Fruit fly (Drosophila melanogaster) whole organism, embryonic: ENCODE results near the gene Atat.

Experiments
- B-H2 ChIP-seq: fragments of 200-800 bp; sonication (Bioruptor generic); optimal IDR thresholded peaks from 2 replicates; lab custom pipeline; 2018; ENCODE audit warnings: missing biosample characterization, mild to moderate bottlenecking, missing genetic modification characterization
- Bteb2 ChIP-seq: fragments of 200-800 bp; sonication (Bioruptor generic); optimal IDR thresholded peaks from 2 replicates; lab custom pipeline; 2016; ENCODE audit warnings: missing biosample characterization, missing genetic modification characterization
- CG10462 ChIP-seq: fragments of 200-800 bp; sonication (Bioruptor generic); optimal IDR thresholded peaks from 2 replicates; lab custom pipeline; 2016; ENCODE audit warnings: missing biosample characterization, missing genetic modification characterization
- CG10979 ChIP-seq: fragments of 200-800 bp; sonication (Bioruptor generic); optimal IDR thresholded peaks from 2 replicates; lab custom pipeline; 2018; ENCODE audit warnings: missing biosample characterization, mild to moderate bottlenecking, missing genetic modification characterization, moderate library complexity
- CG11247 ChIP-seq: fragments of 200-800 bp; sonication (Bioruptor generic); IDR thresholded peaks from 2 replicates; pipeline ENCODE4 v1.3.6; 2022; ENCODE audit warnings: missing biosample characterization, missing genetic modification characterization
- CG14014 ChIP-seq: fragments of 200-800 bp; sonication (Bioruptor generic); IDR thresholded peaks from 2 replicates; pipeline ENCODE4 v1.3.6; 2022; ENCODE audit warnings: missing biosample characterization, missing genetic modification characterization
- CG14710 ChIP-seq: fragments of 200-800 bp; sonication (Bioruptor generic); optimal IDR thresholded peaks from 3 replicates; lab custom pipeline; 2019; ENCODE audit warnings: missing biosample characterization, mild to moderate bottlenecking, missing genetic modification characterization, moderate library complexity
- CG15073 ChIP-seq: fragments of 200-800 bp; sonication (Bioruptor generic); optimal IDR thresholded peaks from 2 replicates; lab custom pipeline; 2016; ENCODE audit warnings: missing biosample characterization, missing genetic modification characterization
- CG15479 ChIP-seq: fragments of 200-800 bp; sonication (Bioruptor generic); optimal IDR thresholded peaks from 3 replicates; lab custom pipeline; 2019; ENCODE audit warnings: missing biosample characterization, mild to moderate bottlenecking, missing genetic modification characterization, moderate library complexity
- CG17612 ChIP-seq: fragments of 200-800 bp; sonication (Bioruptor generic); IDR thresholded peaks from 2 replicates; pipeline ENCODE4 v1.3.6; 2022; ENCODE audit warnings: missing biosample characterization, missing genetic modification characterization
- CG17829 ChIP-seq: fragments of 200-800 bp; optimal IDR thresholded peaks from 2 replicates; lab custom pipeline; 2019; ENCODE audit warnings: missing biosample characterization, mild to moderate bottlenecking, missing genetic modification characterization, moderate library complexity
- CG3065 ChIP-seq: fragments of 200-800 bp; sonication (Bioruptor generic); optimal IDR thresholded peaks from 2 replicates; lab custom pipeline; 2016; ENCODE audit warnings: missing biosample characterization, missing genetic modification characterization
- CG7271 ChIP-seq: fragments of 200-800 bp; sonication (Bioruptor generic); optimal IDR thresholded peaks from 2 replicates; lab custom pipeline; 2018; ENCODE audit warnings: missing biosample characterization, mild to moderate bottlenecking, missing genetic modification characterization, moderate library complexity
- CG7963 ChIP-seq: fragments of 200-800 bp; sonication (Bioruptor generic); IDR thresholded peaks from 3 replicates; pipeline ENCODE4 v1.3.6; 2022; ENCODE audit warnings: missing biosample characterization, missing genetic modification characterization; ENCODE audit not compliant: partially characterized antibody
- CG7987 ChIP-seq: fragments of 200-800 bp; sonication (Bioruptor generic); optimal IDR thresholded peaks from 2 replicates; lab custom pipeline; 2018; ENCODE audit warnings: missing biosample characterization, mild to moderate bottlenecking, missing genetic modification characterization, moderate library complexity
- CG8290 ChIP-seq, 3 experiments: fragments of 200-800 bp; sonication (Bioruptor generic); optimal IDR thresholded peaks; 2 replicates each; lab custom pipeline; 2016 to 2019; ENCODE audit warnings: missing biosample characterization in 3 of 3, missing genetic modification characterization in 3 of 3, mild to moderate bottlenecking in 2 of 3, moderate library complexity in 1 of 3
- CG8924 ChIP-seq: fragments of 200-800 bp; optimal IDR thresholded peaks from 3 replicates; lab custom pipeline; 2019; ENCODE audit warnings: missing biosample characterization, mild to moderate bottlenecking, missing genetic modification characterization, moderate library complexity
- CG9437 ChIP-seq: fragments of 200-800 bp; sonication (Bioruptor generic); optimal IDR thresholded peaks from 2 replicates; lab custom pipeline; 2018; ENCODE audit warnings: missing biosample characterization, mild to moderate bottlenecking, missing genetic modification characterization
- CG9727 ChIP-seq: fragments of 200-800 bp; sonication (Bioruptor generic); optimal IDR thresholded peaks from 3 replicates; lab custom pipeline; 2017; ENCODE audit warnings: missing biosample characterization, mild to moderate bottlenecking, missing genetic modification characterization
- CHES-1-like ChIP-seq: fragments of 200-800 bp; sonication (Bioruptor generic); optimal IDR thresholded peaks from 2 replicates; lab custom pipeline; 2016; ENCODE audit warnings: missing biosample characterization, missing genetic modification characterization
- D19B ChIP-seq: fragments of 200-800 bp; sonication (Bioruptor generic); optimal IDR thresholded peaks from 2 replicates; lab custom pipeline; 2017; ENCODE audit warnings: missing biosample characterization, mild to moderate bottlenecking, missing genetic modification characterization
- Doc2 ChIP-seq: fragments of 200-800 bp; sonication (Bioruptor generic); IDR thresholded peaks from 2 replicates; pipeline ENCODE4 v1.3.6; 2022; ENCODE audit warnings: missing biosample characterization, missing genetic modification characterization
- E2f1 ChIP-seq: fragments of 200-800 bp; sonication (Bioruptor generic); IDR thresholded peaks from 2 replicates; pipeline ENCODE4 v1.3.6; 2022; ENCODE audit warnings: missing biosample characterization, missing genetic modification characterization
- Elba2 ChIP-seq: fragments of 200-800 bp; sonication (Bioruptor generic); optimal IDR thresholded peaks from 3 replicates; lab custom pipeline; 2016; ENCODE audit warnings: missing biosample characterization, missing genetic modification characterization
- Gug ChIP-seq: fragments of 200-800 bp; sonication (Bioruptor generic); IDR thresholded peaks from 4 replicates; pipeline ENCODE4 v1.3.6; 2022; ENCODE audit warnings: missing biosample characterization, missing genetic modification characterization
- H15 ChIP-seq: fragments of 200-800 bp; sonication (Bioruptor generic); IDR thresholded peaks from 3 replicates; pipeline ENCODE4 v1.3.6; 2022; ENCODE audit warnings: missing biosample characterization, missing genetic modification characterization
- Hsf ChIP-seq: fragments of 200-800 bp; sonication (Bioruptor generic); optimal IDR thresholded peaks from 3 replicates; lab custom pipeline; 2016; ENCODE audit warnings: missing biosample characterization, missing genetic modification characterization
- Jarid2 ChIP-seq: fragments of 200-800 bp; sonication (Bioruptor generic); optimal IDR thresholded peaks from 3 replicates; lab custom pipeline; 2017; ENCODE audit warnings: mild to moderate bottlenecking, missing biosample characterization, missing genetic modification reagents, missing genetic modification characterization
- Oaz ChIP-seq: fragments of 200-800 bp; sonication (Bioruptor generic); IDR thresholded peaks from 2 replicates; pipeline ENCODE4 v1.3.6; 2022; ENCODE audit warnings: missing biosample characterization, missing genetic modification characterization
- PHDP ChIP-seq: fragments of 200-800 bp; sonication (Bioruptor generic); optimal IDR thresholded peaks from 3 replicates; lab custom pipeline; 2018; ENCODE audit warnings: missing biosample characterization, mild to moderate bottlenecking, missing genetic modification characterization, moderate library complexity
- Sox100B ChIP-seq: fragments of 200-800 bp; sonication (Bioruptor generic); optimal IDR thresholded peaks from 3 replicates; lab custom pipeline; 2018; ENCODE audit warnings: missing biosample characterization, mild to moderate bottlenecking, missing genetic modification characterization
- amos ChIP-seq: fragments of 200-800 bp; sonication (Bioruptor generic); IDR thresholded peaks from 2 replicates; pipeline ENCODE4 v1.3.6; 2022; ENCODE audit warnings: missing biosample characterization, missing genetic modification characterization; ENCODE audit not compliant: partially characterized antibody
- ash1 ChIP-seq: fragments of 200-800 bp; sonication (Bioruptor generic); optimal IDR thresholded peaks from 2 replicates; lab custom pipeline; 2018; ENCODE audit warnings: missing biosample characterization, mild to moderate bottlenecking, missing genetic modification characterization
- br ChIP-seq: fragments of >200 bp; optimal IDR thresholded peaks from 2 replicates; lab custom pipeline; 2017
- chinmo ChIP-seq: fragments of 200-800 bp; sonication (Bioruptor generic); IDR thresholded peaks from 4 replicates; pipeline ENCODE4 v1.3.6; 2022; ENCODE audit warnings: missing biosample characterization, missing genetic modification characterization; ENCODE audit not compliant: partially characterized antibody
- esg ChIP-seq: fragments of 200-800 bp; sonication (Bioruptor generic); conservative IDR thresholded peaks from 2 replicates; pipeline ENCODE4 v1.3.6; 2022; ENCODE audit warnings: missing biosample characterization, missing genetic modification characterization
- eve ChIP-seq, 2 experiments: fragments of >200 bp; optimal IDR thresholded peaks; 2 replicates each; lab custom pipeline; 2017; ENCODE audit warnings: missing biosample characterization in 2 of 2, missing genetic modification characterization in 2 of 2
- fd96Cb ChIP-seq: fragments of 200-800 bp; sonication (Bioruptor generic); optimal IDR thresholded peaks from 2 replicates; lab custom pipeline; 2018; ENCODE audit warnings: missing biosample characterization, mild to moderate bottlenecking, missing genetic modification characterization, moderate library complexity
- fu2 ChIP-seq: fragments of 200-800 bp; sonication (Bioruptor generic); optimal IDR thresholded peaks from 2 replicates; lab custom pipeline; 2016; ENCODE audit warnings: missing biosample characterization, missing genetic modification characterization
- gfzf ChIP-seq: fragments of 200-800 bp; sonication (Bioruptor generic); optimal IDR thresholded peaks from 2 replicates; lab custom pipeline; 2016; ENCODE audit warnings: missing biosample characterization, mild to moderate bottlenecking, missing genetic modification characterization, moderate library complexity
- h ChIP-seq: fragments of >200 bp; optimal IDR thresholded peaks from 2 replicates; lab custom pipeline; 2017
- insv ChIP-seq, 2 experiments: fragments of 200-800 bp; sonication (Bioruptor generic); optimal IDR thresholded peaks; 3 replicates each; lab custom pipeline; 2016 to 2018; ENCODE audit warnings: missing biosample characterization in 2 of 2, missing genetic modification characterization in 2 of 2
- jumu ChIP-seq: fragments of 200-800 bp; sonication (Bioruptor generic); optimal IDR thresholded peaks from 3 replicates; lab custom pipeline; 2016; ENCODE audit warnings: missing biosample characterization, missing genetic modification characterization
- klu ChIP-seq: fragments of 200-800 bp; sonication (Bioruptor generic); IDR thresholded peaks from 2 replicates; pipeline ENCODE4 v1.3.6; 2022; ENCODE audit warnings: missing biosample characterization, missing genetic modification characterization
- mld ChIP-seq: fragments of 200-800 bp; sonication (Bioruptor generic); IDR thresholded peaks from 3 replicates; pipeline ENCODE4 v1.3.6; 2022; ENCODE audit warnings: missing biosample characterization, missing genetic modification characterization; ENCODE audit not compliant: partially characterized antibody
- pho ChIP-seq: fragments of 200-800 bp; sonication (Bioruptor generic); optimal IDR thresholded peaks from 2 replicates; lab custom pipeline; 2016; ENCODE audit warnings: missing biosample characterization, missing genetic modification characterization
- phol ChIP-seq: fragments of 200-800 bp; sonication (Bioruptor generic); optimal IDR thresholded peaks from 3 replicates; lab custom pipeline; 2018; ENCODE audit warnings: missing biosample characterization, mild to moderate bottlenecking, missing genetic modification characterization, moderate library complexity
- sd ChIP-seq: fragments of 200-800 bp; sonication (Bioruptor generic); optimal IDR thresholded peaks from 3 replicates; lab custom pipeline; 2018; ENCODE audit warnings: missing biosample characterization, mild to moderate bottlenecking, missing genetic modification characterization, moderate library complexity
- seq ChIP-seq: fragments of 200-800 bp; sonication (Bioruptor generic); IDR thresholded peaks from 2 replicates; pipeline ENCODE4 v1.3.6; 2022; ENCODE audit warnings: missing biosample characterization, missing genetic modification characterization
- sqz ChIP-seq: fragments of 200-800 bp; sonication (Bioruptor generic); optimal IDR thresholded peaks from 3 replicates; lab custom pipeline; 2018; ENCODE audit warnings: missing biosample characterization, mild to moderate bottlenecking, missing genetic modification characterization
- tin ChIP-seq: fragments of 200-800 bp; sonication (Bioruptor generic); optimal IDR thresholded peaks from 3 replicates; lab custom pipeline; 2016; ENCODE audit warnings: missing biosample characterization, missing genetic modification characterization

The Atat gene

DNA sequence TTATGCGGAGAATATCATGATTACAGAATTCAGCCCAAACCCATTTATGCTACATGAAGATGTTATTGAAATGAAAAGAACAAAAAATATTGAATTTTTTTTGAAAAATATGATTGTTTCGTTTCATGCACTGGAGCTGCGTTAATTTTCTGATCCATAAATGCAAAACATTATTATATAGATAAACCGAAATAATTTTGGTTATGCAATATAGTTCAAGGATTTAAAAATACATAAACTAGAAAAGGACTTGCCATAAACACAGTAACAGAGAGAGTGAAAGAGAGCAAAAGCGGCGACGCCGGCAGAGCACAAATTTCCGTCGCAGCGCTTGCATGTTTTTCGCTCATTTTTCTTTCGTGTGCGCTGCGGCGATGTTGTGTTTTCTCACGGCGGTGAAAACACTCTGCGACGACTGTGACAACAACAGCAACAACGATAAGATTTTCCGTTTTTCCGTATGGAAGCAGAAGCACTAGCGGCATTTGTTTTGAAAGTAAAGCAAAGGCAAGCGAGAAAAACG lies 35.8 kb upstream of the Atat start (continued):
- peak; percentile 85 for TF ChIP-seq CG9437 (GFP tag; lab: Kevin White, UChicago)
- peak; percentile 96 for TF ChIP-seq CG8924 (tag; lab: Kevin White, UChicago)
- peak; percentile 86 for TF ChIP-seq Hsf (GFP tag; lab: Kevin White, UChicago)
- no peak for TF ChIP-seq br (lab: Kevin White, UChicago)
- TF ChIP-seq pho (GFP tag; lab: Kevin White, UChicago): peak; percentile 81
- TF ChIP-seq Bteb2: peak; percentile 76
- TF ChIP-seq sd (tag; lab: Kevin White, UChicago): no peak
- peak; percentile 84 for TF ChIP-seq sqz
- peak in 1 of 2 experiments; percentile 63 for TF ChIP-seq insv (GFP tag; optimal IDR thresholded peaks at IDR 0.05; lab: Kevin White, UChicago)
- TF ChIP-seq CG3065 (GFP tag; lab: Kevin White, UChicago): peak; percentile 67
- peak; percentile 77 for TF ChIP-seq E2f1 (GFP tag; lab: Robert Waterston, UW)
- no peak for TF ChIP-seq gfzf (GFP tag; lab: Kevin White, UChicago)
- TF ChIP-seq seq (GFP tag; lab: Robert Waterston, UW): peak; percentile 82
- TF ChIP-seq eve (GFP tag; optimal IDR thresholded peaks at IDR 0.05; lab: Kevin White, UChicago): no peak
- TF ChIP-seq Elba2 (GFP tag; lab: Kevin White, UChicago): no peak
- TF ChIP-seq amos (GFP tag; lab: Robert Waterston, UW): no peak
- TF ChIP-seq CG14014: peak; percentile 78
- peak; percentile 75 for TF ChIP-seq CG8290 (GFP tag; optimal IDR thresholded peaks at IDR 0.05; lab: Kevin White, UChicago)
- TF ChIP-seq CG8290 (tag; optimal IDR thresholded peaks at IDR 0.05; lab: Kevin White, UChicago): peak; percentile 54 to 77
- TF ChIP-seq fd96Cb (tag; lab: Kevin White, UChicago): peak; percentile 90
- peak; percentile 49 for TF ChIP-seq CG7271 (tag; lab: Kevin White, UChicago)
- no peak for TF ChIP-seq Gug
- TF ChIP-seq ash1: peak; percentile 20
- no peak for TF ChIP-seq chinmo (GFP tag; lab: Robert Waterston, UW)
- peak; percentile 69 for TF ChIP-seq CHES-1-like (GFP tag; lab: Kevin White, UChicago)
- peak; percentile 74 for TF ChIP-seq esg (GFP tag; lab: Robert Waterston, UW)
- no peak for TF ChIP-seq CG11247 (GFP tag; lab: Robert Waterston, UW)
- peak; percentile 44 for TF ChIP-seq jumu (GFP tag; lab: Kevin White, UChicago)
- no peak for TF ChIP-seq CG15073 (GFP tag; lab: Kevin White, UChicago)
- TF ChIP-seq Sox100B (GFP tag; lab: Kevin White, UChicago): peak; percentile 94
- TF ChIP-seq klu (GFP tag; lab: Robert Waterston, UW): no peak
- no peak for TF ChIP-seq CG17612 (GFP tag; lab: Robert Waterston, UW)
- peak; percentile 20 for TF ChIP-seq CG7987 (GFP tag; lab: Kevin White, UChicago)
- peak; percentile 86 for TF ChIP-seq tin (GFP tag; lab: Kevin White, UChicago)
- peak; percentile 59 for TF ChIP-seq Oaz (GFP tag; lab: Robert Waterston, UW)
- peak; percentile 93 for TF ChIP-seq CG14710 (tag; lab: Kevin White, UChicago)
- TF ChIP-seq h: no peak
- TF ChIP-seq CG9727 (GFP tag; lab: Kevin White, UChicago): peak; percentile 92
- no peak for TF ChIP-seq Doc2 (GFP tag; lab: Robert Waterston, UW)
- TF ChIP-seq fu2 (GFP tag; lab: Kevin White, UChicago): peak; percentile 18
- peak; percentile 58; the same call in 1 of the 3 replicates for TF ChIP-seq H15
- TF ChIP-seq CG10462: peak; percentile 64
- peak; percentile 92 for TF ChIP-seq CG17829 (tag; lab: Kevin White, UChicago)
- peak; percentile 98 for TF ChIP-seq phol (tag; lab: Kevin White, UChicago)
- 0 out of 3 replicates have a peak, but pooled peaks have one; percentile 8 for TF ChIP-seq mld
- TF ChIP-seq B-H2 (GFP tag; lab: Kevin White, UChicago): peak; percentile 57
- peak; percentile 90 for TF ChIP-seq Jarid2 (GFP tag; lab: Kevin White, UChicago)
- TF ChIP-seq CG10979 (tag; lab: Kevin White, UChicago): peak; percentile 96
- TF ChIP-seq CG7963 (GFP tag; lab: Robert Waterston, UW): no peak
- peak; percentile 95 for TF ChIP-seq PHDP (tag; lab: Kevin White, UChicago)
- peak; percentile 76 for TF ChIP-seq CG15479 (GFP tag; lab: Kevin White, UChicago)
- peak; percentile 72 for TF ChIP-seq D19B (GFP tag; lab: Kevin White, UChicago)
